Worm (Caenorhabditis elegans): ENCODE data around the gene gcl-1.
"Not testable (repeated sequence)": the region's sequence is repeated elsewhere in the genome, so short reads cannot be mapped to it uniquely, and the experiment has no call there.

The gcl-1 gene

ce11 chrIV:13412845-13413383 lies at the start of gene gcl-1:
Gene gcl-1 (minus strand): TSS chrIV:13412895.
- no peak for TF ChIP-seq unc-62 (GFP tag; optimal IDR thresholded peaks at IDR 0.05)

- TF ChIP-seq unc-62 (GFP tag; optimal IDR thresholded peaks at IDR 0.05): no peak
These were observed 48.2 kb upstream of the gcl-1 start, which contains the start of gene Y38H8A.12 for ce11 chrIV:13460876-13461275. Gene Y38H8A.12 (minus strand): TSS chrIV:13460976.

ce11 chrIV:13458237-13458636 lies 45.5 kb upstream of the gcl-1 start:
- TF ChIP-seq unc-62 (GFP tag; optimal IDR thresholded peaks at IDR 0.05): no peak

- no peak for TF ChIP-seq unc-62 (GFP tag; optimal IDR thresholded peaks at IDR 0.05)
These were observed 44.2 kb upstream of the gcl-1 start for ce11 chrIV:13456893-13457292.

DNA sequence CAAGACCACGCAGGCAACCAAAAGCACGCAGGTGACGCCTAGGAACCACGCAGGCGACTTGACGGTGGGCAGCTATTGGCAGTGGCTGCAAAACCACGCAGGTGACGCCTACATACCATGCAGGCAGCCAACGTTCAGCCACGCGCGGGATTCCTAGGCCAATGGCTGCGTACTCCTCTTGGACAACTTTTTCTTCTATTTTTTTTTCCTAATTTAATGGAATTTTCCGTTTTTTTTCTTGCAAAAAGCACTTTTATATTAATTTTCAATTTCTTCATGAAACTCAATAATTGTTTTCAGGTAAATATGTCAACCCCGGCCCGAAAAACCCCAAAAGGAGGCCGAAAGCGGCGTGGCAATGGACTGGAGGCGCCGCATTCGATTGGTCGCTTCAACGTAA lies 42.5 kb upstream of the gcl-1 start, which contains the start of gene Y38H8A.7:
Gene Y38H8A.7 (plus strand): TSS at position 301 of the 400 bp plus-strand sequence.
- not testable (repeated sequence) for TF ChIP-seq unc-62 (GFP tag; optimal IDR thresholded peaks at IDR 0.05)

ce11 chrIV:13454698-13455097 lies 42.0 kb upstream of the gcl-1 start, which contains the start of gene uso-1:
Gene uso-1 (minus strand): TSS chrIV:13454798.
- TF ChIP-seq unc-62 (GFP tag; optimal IDR thresholded peaks at IDR 0.05): no peak

DNA sequence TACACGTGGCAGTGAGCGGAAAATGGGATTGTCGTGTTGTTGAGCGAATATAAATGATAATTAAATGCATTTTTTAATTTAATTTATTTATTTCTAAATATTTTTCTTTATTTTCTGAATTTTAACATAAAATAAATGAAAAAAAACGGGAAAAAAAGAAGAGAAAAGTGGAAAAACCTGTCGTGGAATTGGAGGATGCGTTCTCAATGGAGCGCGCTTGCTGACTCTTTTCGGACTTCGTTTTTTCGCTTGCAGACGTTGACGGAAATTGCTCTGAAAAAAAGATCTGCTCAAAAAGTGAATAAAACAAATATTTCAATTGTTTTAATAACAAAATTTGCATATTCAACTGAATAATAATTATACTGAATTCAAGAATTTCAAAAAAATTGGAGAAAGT lies 40.8 kb upstream of the gcl-1 start:
- no peak for TF ChIP-seq unc-62 (GFP tag; optimal IDR thresholded peaks at IDR 0.05)

- no peak for TF ChIP-seq unc-62 (GFP tag; optimal IDR thresholded peaks at IDR 0.05)
These were observed 38.0 kb upstream of the gcl-1 start for ce11 chrIV:13450740-13451139.

DNA sequence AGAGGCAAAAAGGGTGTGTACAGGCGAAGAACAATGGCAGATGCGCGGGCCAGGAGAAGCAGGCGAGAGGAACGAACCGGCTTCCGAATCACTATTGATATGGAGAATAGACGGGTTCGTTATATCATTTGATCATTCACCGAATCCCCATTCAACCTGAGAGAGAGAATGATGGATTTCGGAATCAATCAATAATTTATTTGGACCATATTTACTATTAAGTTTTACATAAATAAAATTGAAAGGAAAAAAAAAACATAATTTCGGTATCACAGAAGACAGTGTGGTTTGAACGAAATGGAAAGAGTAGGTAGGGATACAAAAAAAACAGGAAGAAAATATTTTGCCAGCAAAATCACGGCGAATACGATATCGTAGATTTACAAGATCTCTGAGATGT lies 32.6 kb upstream of the gcl-1 start, which contains the start of gene mam-3:
Gene mam-3 (minus strand): TSS at position 101 of the 400 bp plus-strand sequence.
- no peak for TF ChIP-seq unc-62 (GFP tag; optimal IDR thresholded peaks at IDR 0.05)

DNA sequence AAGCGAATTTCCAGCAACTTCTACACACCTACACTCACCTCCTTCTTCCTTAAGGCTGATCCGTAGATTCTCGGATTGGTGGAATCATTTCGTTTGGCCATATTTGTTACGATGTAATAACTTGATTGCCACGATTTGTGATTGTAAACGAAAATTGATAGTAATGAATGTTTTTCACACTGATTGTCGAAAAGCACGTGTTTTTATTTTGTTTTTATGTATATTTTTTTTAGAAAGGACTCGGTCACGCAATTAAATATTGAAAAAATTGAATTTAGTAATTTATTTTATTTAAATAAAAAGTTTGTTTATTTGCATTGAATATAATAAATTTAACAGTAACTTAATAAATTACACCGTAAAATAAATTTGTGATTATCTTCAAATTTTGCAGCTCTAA lies 21.2 kb upstream of the gcl-1 start, which contains the start of gene K09B11.5:
Gene K09B11.5 (minus strand): TSS at position 101 of the 400 bp plus-strand sequence.
- TF ChIP-seq unc-62 (GFP tag; optimal IDR thresholded peaks at IDR 0.05): not testable (repeated sequence)

- TF ChIP-seq unc-62 (GFP tag; optimal IDR thresholded peaks at IDR 0.05): no peak
These were observed 16.5 kb upstream of the gcl-1 start, which contains the start of gene K09B11.4 for ce11 chrIV:13429240-13429639. Gene K09B11.4 (plus strand): TSS chrIV:13429540.

DNA sequence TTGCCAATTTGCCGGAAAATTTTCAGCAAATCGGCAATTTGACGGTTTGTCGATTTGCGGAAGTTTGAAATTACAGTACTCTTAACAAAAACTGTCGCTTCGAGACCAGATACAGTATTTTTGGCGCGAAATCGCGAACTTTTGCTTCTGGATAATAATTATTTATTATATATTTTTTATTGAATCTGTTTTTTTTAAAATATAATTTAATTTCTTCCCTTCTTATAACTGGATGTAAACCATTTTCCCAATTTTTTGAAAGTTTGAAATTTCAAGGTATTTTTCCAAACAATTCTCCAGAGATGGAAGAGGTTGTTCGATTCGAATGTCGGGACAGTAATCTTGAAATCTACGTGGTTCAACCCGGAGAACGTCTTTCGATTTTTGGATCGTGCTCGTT lies 9.5 kb upstream of the gcl-1 start, which contains the start of gene nol-9:
Gene nol-9 (plus strand): TSS at position 301 of the 400 bp plus-strand sequence.
- TF ChIP-seq unc-62 (GFP tag; optimal IDR thresholded peaks at IDR 0.05): no peak

- TF ChIP-seq unc-62 (GFP tag; optimal IDR thresholded peaks at IDR 0.05): no peak
These were observed 3.1 kb upstream of the gcl-1 start, which contains the start of the genes pik-1 and aptf-2 for ce11 chrIV:13415739-13416271. Gene pik-1 (plus strand): TSS chrIV:13416041. Gene aptf-2 (minus strand): TSS chrIV:13416051.

DNA sequence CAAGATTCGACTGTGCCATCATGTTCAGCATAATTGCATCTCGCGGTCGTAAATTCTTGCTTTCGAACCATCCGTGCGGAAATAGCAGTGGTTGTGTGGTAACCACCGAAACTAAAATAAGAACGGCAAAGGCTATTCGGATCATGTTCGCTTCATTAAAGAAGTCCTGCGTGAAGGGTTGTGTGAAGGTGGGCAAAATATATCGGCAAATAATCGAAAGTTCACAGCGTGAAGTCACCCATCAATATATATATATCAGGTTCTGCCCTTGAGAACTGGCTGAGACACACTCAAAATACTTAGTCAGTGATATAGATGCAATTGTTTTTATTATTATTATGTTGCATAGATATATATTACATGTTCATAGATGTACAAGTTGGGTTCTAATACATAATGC lies 4.7 kb downstream of the gcl-1 start, which contains the start of gene Y62E10A.19:
Gene Y62E10A.19 (minus strand): TSS at position 289 of the 400 bp plus-strand sequence.
- TF ChIP-seq unc-62 (GFP tag; optimal IDR thresholded peaks at IDR 0.05): no peak

DNA sequence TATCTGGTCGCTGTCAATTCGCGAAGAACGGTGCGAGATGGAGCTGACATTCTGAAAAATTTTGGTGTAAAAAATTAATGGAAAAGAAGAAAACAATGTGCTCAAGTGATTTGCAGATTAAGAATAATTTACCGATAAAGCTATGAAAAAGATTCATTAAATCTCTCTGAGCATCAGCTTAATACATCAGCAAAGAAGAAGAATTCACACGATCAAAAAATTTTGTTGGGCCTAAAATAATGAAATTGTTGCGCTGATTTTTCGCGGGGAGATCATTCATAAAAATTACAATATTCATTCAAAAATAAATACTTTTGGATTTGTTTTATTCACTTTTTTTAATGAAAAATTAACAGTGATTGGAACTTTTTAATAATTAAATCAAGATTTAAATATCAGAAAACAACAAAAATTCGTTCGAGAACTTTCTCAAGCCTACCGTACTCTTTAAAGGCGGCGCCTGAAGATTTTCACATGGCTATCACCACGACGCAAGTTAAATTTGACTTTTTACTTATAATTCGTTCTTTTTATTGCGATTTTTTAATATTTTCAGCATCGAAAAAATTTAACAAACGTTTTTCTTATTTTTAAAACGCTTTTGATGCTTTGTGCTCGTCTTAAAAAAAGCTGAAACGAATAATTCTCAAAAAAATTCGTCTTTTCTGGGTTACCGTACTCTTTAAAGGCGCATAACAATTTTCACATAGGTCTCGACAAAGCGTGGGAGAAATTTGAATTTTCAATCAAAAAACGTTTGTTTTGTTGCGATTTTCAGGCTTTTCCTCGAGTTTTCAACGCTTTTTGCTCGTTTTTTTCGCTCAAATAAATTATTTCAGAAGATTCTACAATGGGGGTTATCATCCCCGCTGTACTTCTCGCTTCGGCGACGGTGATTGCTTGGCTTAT lies 12.0 kb downstream of the gcl-1 start, which contains the start of the genes memi-2 and cyp-31A5:
Gene memi-2 (minus strand): TSS at position 51 of the 909 bp plus-strand sequence.
Gene cyp-31A5 (plus strand): TSS at position 834 of the 909 bp plus-strand sequence.
- TF ChIP-seq unc-62 (GFP tag; optimal IDR thresholded peaks at IDR 0.05): no peak

DNA sequence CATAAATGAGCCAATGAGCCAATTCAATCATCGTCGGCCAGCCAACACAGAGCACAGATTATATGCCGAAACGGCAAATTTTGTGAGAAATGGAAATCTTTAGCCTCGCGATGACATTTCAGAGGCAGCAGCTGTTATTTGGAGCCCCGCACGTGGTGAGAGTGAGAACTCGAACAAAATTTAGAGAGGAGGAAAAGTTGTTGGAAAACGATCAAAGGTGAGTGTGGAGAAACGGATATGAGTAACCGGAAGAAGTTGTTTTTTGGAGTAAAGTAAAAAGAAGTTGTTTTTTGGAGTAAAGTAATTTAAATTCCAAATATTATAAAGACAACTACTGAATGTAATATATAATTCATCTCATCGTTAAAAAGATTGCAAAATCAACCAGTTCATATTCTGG lies 14.0 kb downstream of the gcl-1 start, which contains the start of gene Y62E10A.13:
Gene Y62E10A.13 (minus strand): TSS at position 326 of the 400 bp plus-strand sequence.
- TF ChIP-seq unc-62 (GFP tag; optimal IDR thresholded peaks at IDR 0.05): no peak
